Worm (Caenorhabditis elegans): ENCODE measurements around the gene F26G5.1.

DNA sequence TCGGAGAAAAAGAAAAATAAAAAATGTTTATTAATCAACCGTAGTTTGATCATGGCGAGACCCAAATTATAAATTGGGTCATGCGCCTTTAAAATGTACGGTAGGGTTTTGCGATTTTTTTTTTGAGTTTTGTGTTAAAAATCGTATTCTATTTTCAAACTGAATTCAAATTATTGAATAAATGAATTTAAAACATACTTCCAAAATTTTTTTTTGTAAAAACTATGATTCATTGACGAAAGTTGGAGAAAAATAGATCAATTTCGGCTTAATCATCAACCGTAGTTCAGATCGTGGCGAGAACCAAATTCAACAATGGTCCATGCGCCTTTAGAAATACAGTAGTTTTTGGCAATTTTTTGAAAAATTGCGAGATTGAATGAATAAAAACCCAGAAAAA lies 11.7 kb upstream of the F26G5.1 start:
- no peak for TF ChIP-seq flt-1 (GFP tag; IDR thresholded peaks at IDR 0.05)
- no peak for TF ChIP-seq T22C8.4 (GFP tag; IDR thresholded peaks at IDR 0.05)
- no peak for TF ChIP-seq ztf-29 (GFP tag; IDR thresholded peaks at IDR 0.05)

All from whole organism, midembryonic.